Fruit fly (Drosophila melanogaster) whole organism, embryonic: ENCODE results near the gene CG34180.

ENCODE experiments used
- Abd-B ChIP-seq: fragments of 200-800 bp; sonication (Bioruptor generic); optimal IDR thresholded peaks from 2 replicates; lab custom pipeline; 2018; ENCODE audit warnings: missing biosample characterization, mild to moderate bottlenecking, missing genetic modification characterization, moderate library complexity
- Bgb ChIP-seq: fragments of 200-800 bp; sonication (Bioruptor generic); IDR thresholded peaks from 2 replicates; pipeline ENCODE4 v1.3.6; 2022; ENCODE audit warnings: missing biosample characterization, missing genetic modification characterization; ENCODE audit not compliant: partially characterized antibody
- BtbVII ChIP-seq: fragments of 200-800 bp; sonication (Bioruptor generic); optimal IDR thresholded peaks from 3 replicates; lab custom pipeline; 2017; ENCODE audit warnings: missing biosample characterization, mild to moderate bottlenecking, missing genetic modification characterization
- CG10321 ChIP-seq: fragments of 200-800 bp; sonication (Bioruptor generic); IDR thresholded peaks from 2 replicates; pipeline ENCODE4 v1.3.6; 2022; ENCODE audit warnings: missing biosample characterization, missing genetic modification characterization
- CG10431 ChIP-seq: fragments of 200-800 bp; sonication (Bioruptor generic); optimal IDR thresholded peaks from 3 replicates; lab custom pipeline; 2018; ENCODE audit warnings: missing biosample characterization, mild to moderate bottlenecking, missing genetic modification characterization
- CG13123 ChIP-seq: fragments of 200-800 bp; sonication (Bioruptor generic); optimal IDR thresholded peaks from 2 replicates; lab custom pipeline; 2016; ENCODE audit warnings: missing biosample characterization, missing genetic modification characterization
- CG13894 ChIP-seq: fragments of 200-800 bp; sonication (Bioruptor generic); optimal IDR thresholded peaks from 3 replicates; lab custom pipeline; 2018; ENCODE audit warnings: missing biosample characterization, mild to moderate bottlenecking, missing genetic modification characterization, moderate library complexity
- CG17912 ChIP-seq: fragments of 200-800 bp; sonication (Bioruptor generic); optimal IDR thresholded peaks from 2 replicates; lab custom pipeline; 2018; ENCODE audit warnings: missing biosample characterization, mild to moderate bottlenecking, missing genetic modification characterization
- CG18476 ChIP-seq: fragments of 200-800 bp; sonication (Bioruptor generic); optimal IDR thresholded peaks from 2 replicates; lab custom pipeline; 2016; ENCODE audit warnings: missing biosample characterization, mild to moderate bottlenecking, missing genetic modification characterization
- CG18599 ChIP-seq: fragments of 200-800 bp; sonication (Bioruptor generic); optimal IDR thresholded peaks from 3 replicates; lab custom pipeline; 2017; ENCODE audit warnings: missing biosample characterization, missing genetic modification characterization, mild to moderate bottlenecking, moderate library complexity, missing genetic modification reagents
- CG2129 ChIP-seq: fragments of 200-800 bp; sonication (Bioruptor generic); IDR thresholded peaks from 2 replicates; pipeline ENCODE4 v1.3.6; 2022; ENCODE audit warnings: missing biosample characterization, missing genetic modification characterization; ENCODE audit not compliant: partially characterized antibody
- CG31365 ChIP-seq: fragments of 200-800 bp; sonication (Bioruptor generic); optimal IDR thresholded peaks from 2 replicates; lab custom pipeline; 2018; ENCODE audit warnings: missing biosample characterization, mild to moderate bottlenecking, missing genetic modification characterization
- CG34224 ChIP-seq: fragments of 200-800 bp; sonication (Bioruptor generic); IDR thresholded peaks from 3 replicates; pipeline ENCODE4 v1.3.6; 2022; ENCODE audit warnings: missing biosample characterization, missing genetic modification characterization; ENCODE audit not compliant: partially characterized antibody
- CG34422 ChIP-seq: fragments of 200-800 bp; sonication (Bioruptor generic); IDR thresholded peaks from 3 replicates; pipeline ENCODE4 v1.3.6; 2022; ENCODE audit warnings: missing biosample characterization, missing genetic modification characterization
- CG4328 ChIP-seq: fragments of 200-800 bp; sonication (Bioruptor generic); optimal IDR thresholded peaks from 3 replicates; lab custom pipeline; 2017; ENCODE audit warnings: missing biosample characterization, missing genetic modification reagents, missing genetic modification characterization
- CG6175 ChIP-seq: fragments of 200-800 bp; sonication (Bioruptor generic); IDR thresholded peaks from 3 replicates; pipeline ENCODE4 v1.3.6; 2022; ENCODE audit warnings: missing biosample characterization, missing genetic modification characterization
- CG8359 ChIP-seq: fragments of 200-800 bp; sonication (Bioruptor generic); optimal IDR thresholded peaks from 2 replicates; lab custom pipeline; 2017; ENCODE audit warnings: missing biosample characterization, mild to moderate bottlenecking, missing genetic modification characterization, borderline replicate concordance
- CrebB ChIP-seq: fragments of 200-800 bp; sonication (Bioruptor generic); optimal IDR thresholded peaks from 3 replicates; lab custom pipeline; 2018; ENCODE audit warnings: missing biosample characterization, mild to moderate bottlenecking, missing genetic modification characterization
- Ets65A ChIP-seq: fragments of 200-800 bp; sonication (Bioruptor generic); peaks from one replicate; lab custom pipeline; 2016; ENCODE audit warnings: missing biosample characterization, missing genetic modification characterization
- Ets97D ChIP-seq: fragments of 200-800 bp; sonication (Bioruptor generic); optimal IDR thresholded peaks from 3 replicates; lab custom pipeline; 2016; ENCODE audit warnings: missing biosample characterization, missing genetic modification characterization
- Jarid2 ChIP-seq: fragments of 200-800 bp; sonication (Bioruptor generic); optimal IDR thresholded peaks from 3 replicates; lab custom pipeline; 2017; ENCODE audit warnings: mild to moderate bottlenecking, missing biosample characterization, missing genetic modification reagents, missing genetic modification characterization
- Med ChIP-seq: fragments of 200-800 bp; sonication (Bioruptor generic); peaks from one replicate; lab custom pipeline; 2016; ENCODE audit warnings: missing biosample characterization, missing genetic modification characterization, mild to moderate bottlenecking, inconsistent platforms, moderate library complexity
- Oli ChIP-seq: fragments of 200-800 bp; sonication (Bioruptor generic); optimal IDR thresholded peaks from 2 replicates; lab custom pipeline; 2018; ENCODE audit warnings: missing biosample characterization, mild to moderate bottlenecking, missing genetic modification characterization, moderate library complexity
- Ptx1 ChIP-seq: fragments of 200-800 bp; sonication (Bioruptor generic); IDR thresholded peaks from 2 replicates; pipeline ENCODE4 v1.3.6; 2022; ENCODE audit warnings: missing biosample characterization, missing genetic modification characterization
- Rx ChIP-seq: fragments of 200-800 bp; sonication (Bioruptor generic); IDR thresholded peaks from 2 replicates; pipeline ENCODE4 v1.3.6; 2022; ENCODE audit warnings: missing biosample characterization, missing genetic modification characterization
- Usf ChIP-seq: fragments of 200-800 bp; sonication (Bioruptor generic); optimal IDR thresholded peaks from 2 replicates; lab custom pipeline; 2017; ENCODE audit warnings: missing genotype, missing biosample characterization, missing genetic modification characterization
- Xrp1 ChIP-seq: fragments of 200-800 bp; sonication (Bioruptor generic); IDR thresholded peaks from 2 replicates; pipeline ENCODE4 v1.3.6; 2022; ENCODE audit warnings: missing biosample characterization, missing genetic modification characterization
- aop ChIP-seq: fragments of 200-800 bp; sonication (Bioruptor generic); IDR thresholded peaks from 2 replicates; pipeline ENCODE4 v1.3.6; 2022; ENCODE audit warnings: missing biosample characterization, missing genetic modification characterization
- crp ChIP-seq, 2 experiments: fragments of 200-800 bp; sonication (Bioruptor generic); optimal IDR thresholded peaks; 2 replicates in 1 of 2; 3 replicates in 1 of 2; lab custom pipeline; 2017; ENCODE audit warnings: missing biosample characterization in 2 of 2, missing genetic modification characterization in 2 of 2, mild to moderate bottlenecking in 1 of 2, moderate library complexity in 1 of 2
- dimm ChIP-seq: fragments of 200-800 bp; sonication (Bioruptor generic); IDR thresholded peaks from 2 replicates; pipeline ENCODE4 v1.3.6; 2022; ENCODE audit warnings: missing biosample characterization, missing genetic modification characterization
- dm ChIP-seq: fragments of 200-800 bp; sonication (Bioruptor generic); optimal IDR thresholded peaks from 3 replicates; lab custom pipeline; 2016; ENCODE audit warnings: missing biosample characterization, missing genetic modification characterization
- emc ChIP-seq: fragments of 200-800 bp; sonication (Bioruptor generic); optimal IDR thresholded peaks from 2 replicates; lab custom pipeline; 2016; ENCODE audit warnings: missing biosample characterization, missing genetic modification characterization
- fd102C ChIP-seq: fragments of 200-800 bp; sonication (Bioruptor generic); optimal IDR thresholded peaks from 2 replicates; lab custom pipeline; 2018; ENCODE audit warnings: missing biosample characterization, mild to moderate bottlenecking, missing genetic modification characterization, moderate library complexity
- fd3F ChIP-seq: fragments of 200-800 bp; sonication (Bioruptor generic); optimal IDR thresholded peaks from 2 replicates; lab custom pipeline; 2018; ENCODE audit warnings: missing biosample characterization, mild to moderate bottlenecking, missing genetic modification characterization, moderate library complexity
- fru ChIP-seq: fragments of >200 bp; optimal IDR thresholded peaks from 2 replicates; lab custom pipeline; 2017
- gfzf ChIP-seq: fragments of 200-800 bp; sonication (Bioruptor generic); optimal IDR thresholded peaks from 2 replicates; lab custom pipeline; 2016; ENCODE audit warnings: missing biosample characterization, mild to moderate bottlenecking, missing genetic modification characterization, moderate library complexity
- her ChIP-seq: fragments of 200-800 bp; sonication (Bioruptor generic); optimal IDR thresholded peaks from 2 replicates; lab custom pipeline; 2016; ENCODE audit warnings: missing biosample characterization, missing genetic modification characterization
- maf-S ChIP-seq: fragments of 200-800 bp; sonication (Bioruptor generic); optimal IDR thresholded peaks from 2 replicates; lab custom pipeline; 2016; ENCODE audit warnings: missing biosample characterization, missing genetic modification characterization
- mirr ChIP-seq: fragments of 200-800 bp; sonication (Bioruptor generic); optimal IDR thresholded peaks from 3 replicates; lab custom pipeline; 2018; ENCODE audit warnings: missing biosample characterization, mild to moderate bottlenecking, missing genetic modification characterization
- nom ChIP-seq: fragments of 200-800 bp; sonication (Bioruptor generic); optimal IDR thresholded peaks from 2 replicates; lab custom pipeline; 2017; ENCODE audit warnings: missing biosample characterization, missing genetic modification characterization, mild to moderate bottlenecking, moderate library complexity, missing genetic modification reagents
- pum ChIP-seq: fragments of 200-800 bp; sonication (Bioruptor generic); optimal IDR thresholded peaks from 2 replicates; lab custom pipeline; 2016; ENCODE audit warnings: missing biosample characterization, missing genetic modification characterization
- row ChIP-seq: fragments of 200-800 bp; sonication (Bioruptor generic); IDR thresholded peaks from 3 replicates; pipeline ENCODE4 v1.3.6; 2022; ENCODE audit warnings: missing biosample characterization, missing genetic modification characterization
- sim ChIP-seq: fragments of 200-800 bp; sonication (Bioruptor generic); IDR thresholded peaks from 2 replicates; pipeline ENCODE4 v1.3.6; 2022; ENCODE audit warnings: missing biosample characterization, missing genetic modification characterization
- so ChIP-seq: fragments of 200-800 bp; sonication (Bioruptor generic); IDR thresholded peaks from 3 replicates; pipeline ENCODE4 v1.3.6; 2022; ENCODE audit warnings: missing biosample characterization, missing genetic modification characterization
- sqz ChIP-seq: fragments of 200-800 bp; sonication (Bioruptor generic); optimal IDR thresholded peaks from 3 replicates; lab custom pipeline; 2018; ENCODE audit warnings: missing biosample characterization, mild to moderate bottlenecking, missing genetic modification characterization
- tgo ChIP-seq: fragments of 200-800 bp; sonication (Bioruptor generic); IDR thresholded peaks from 3 replicates; pipeline ENCODE4 v1.3.6; 2022; ENCODE audit warnings: missing biosample characterization, missing genetic modification characterization
- ttk ChIP-seq: fragments of 200-800 bp; sonication (Bioruptor generic); IDR thresholded peaks from 2 replicates; pipeline ENCODE4 v2.1.2; 2022; ENCODE audit warnings: missing biosample characterization, missing genetic modification characterization
- unc-4 ChIP-seq: fragments of 200-800 bp; sonication (Bioruptor generic); IDR thresholded peaks from 2 replicates; pipeline ENCODE4 v1.3.6; 2022; ENCODE audit warnings: missing biosample characterization, missing genetic modification characterization; ENCODE audit not compliant: partially characterized antibody
- zen ChIP-seq: fragments of 200-800 bp; sonication (Bioruptor generic); optimal IDR thresholded peaks from 3 replicates; lab custom pipeline; 2018; ENCODE audit warnings: missing biosample characterization, mild to moderate bottlenecking, missing genetic modification characterization, moderate library complexity

The CG34180 gene

DNA sequence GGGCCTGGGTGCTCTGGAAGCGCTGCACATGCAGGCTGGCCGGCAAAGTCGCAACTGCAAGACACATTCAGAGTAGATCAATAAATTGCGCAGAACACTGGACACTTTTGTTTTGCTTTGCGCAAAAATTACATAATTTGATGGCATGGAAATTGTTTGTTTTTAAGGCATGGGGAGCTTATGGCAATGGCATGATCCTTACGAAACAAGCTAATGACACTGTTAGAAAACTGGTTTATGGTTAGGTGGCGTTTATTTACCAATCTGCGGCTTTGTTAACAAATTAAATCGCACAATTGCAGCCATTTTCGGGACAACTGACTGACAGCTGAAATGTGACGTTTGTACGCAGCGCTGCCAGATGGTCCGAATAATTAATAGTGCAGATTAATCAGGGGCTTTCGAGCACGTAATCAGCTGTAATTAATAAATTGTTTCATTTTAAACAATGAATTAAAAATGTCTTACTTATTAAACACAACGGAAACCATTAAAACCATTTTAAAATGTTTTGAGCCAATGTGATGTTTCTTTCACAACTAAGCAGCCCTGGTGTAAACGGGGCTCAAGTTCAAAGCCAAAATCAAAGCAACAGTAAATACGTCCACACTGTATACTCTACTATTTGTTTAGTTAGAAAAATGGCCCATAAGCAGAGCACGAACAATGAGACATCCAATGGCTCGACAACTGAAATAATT is 2.2 kb downstream of the CG34180 start, which contains the start of the genes ND-51 and CG13994 (continued):
- TF ChIP-seq Usf (GFP tag; lab: Kevin White, UChicago), result peak; percentile 54
- TF ChIP-seq unc-4 (GFP tag; lab: Robert Waterston, UW), result peak; percentile 53
- TF ChIP-seq Ets97D (GFP tag; lab: Kevin White, UChicago), result peak; percentile 93
- TF ChIP-seq CG34422 (GFP tag; lab: Robert Waterston, UW), result peak; percentile 86
- TF ChIP-seq mirr (GFP tag; lab: Kevin White, UChicago), result peak; percentile 71
- peak; percentile 98 for TF ChIP-seq Med (GFP tag; lab: Kevin White, UChicago)
- peak; percentile 75; the same call in 1 of the 3 replicates for TF ChIP-seq so (GFP tag; lab: Robert Waterston, UW)
- peak; percentile 85 for TF ChIP-seq tgo (GFP tag; lab: Robert Waterston, UW)
- peak; percentile 90 for TF ChIP-seq pum (GFP tag; lab: Kevin White, UChicago)
- 0 out of 2 replicates have a peak, but pooled peaks have one; percentile 16 for TF ChIP-seq sim
- peak; percentile 70 for TF ChIP-seq dm (GFP tag; lab: Kevin White, UChicago)
- no peak for TF ChIP-seq fru (lab: Kevin White, UChicago)
- peak; percentile 69 for TF ChIP-seq CG13123 (GFP tag; lab: Kevin White, UChicago)
- peak; percentile 55 for TF ChIP-seq BtbVII (GFP tag; lab: Kevin White, UChicago)
- TF ChIP-seq CG6175, result peak; percentile 45; the same call in 1 of the 3 replicates
- TF ChIP-seq row (GFP tag; lab: Robert Waterston, UW), result peak; percentile 95
- TF ChIP-seq fd3F, result peak; percentile 77
- TF ChIP-seq Oli, result peak; percentile 69
- TF ChIP-seq CG18476 (GFP tag; lab: Kevin White, UChicago), result peak; percentile 71
- TF ChIP-seq CG13894 (tag; lab: Kevin White, UChicago), result peak; percentile 78
- TF ChIP-seq fd102C (GFP tag; lab: Kevin White, UChicago), result no peak
- TF ChIP-seq her (GFP tag; lab: Kevin White, UChicago), result peak; percentile 75
- peak; percentile 35 for TF ChIP-seq CrebB (tag; lab: Kevin White, UChicago)
- no peak for TF ChIP-seq Jarid2 (GFP tag; lab: Kevin White, UChicago)
- peak; percentile 83 for TF ChIP-seq maf-S (GFP tag; lab: Kevin White, UChicago)
- TF ChIP-seq nom (GFP tag; lab: Kevin White, UChicago), result peak; percentile 57
- TF ChIP-seq ttk (GFP tag; lab: Robert Waterston, UW), result peak; percentile 78
- no peak for TF ChIP-seq sqz (GFP tag; lab: Kevin White, UChicago)
- peak; percentile 94 for TF ChIP-seq Abd-B
- TF ChIP-seq gfzf, result peak; percentile 73
- peak; percentile 78 for TF ChIP-seq CG4328 (GFP tag; lab: Kevin White, UChicago)
- peak; percentile 74 for TF ChIP-seq Rx
- TF ChIP-seq CG10321 (GFP tag; lab: Robert Waterston, UW), result no peak
- no peak; the same call in 2 of the 3 replicates for TF ChIP-seq CG34224
- peak; percentile 11 for TF ChIP-seq CG8359 (GFP tag; lab: Kevin White, UChicago)
- peak; percentile 88 for TF ChIP-seq Ptx1
- peak; percentile 75 for TF ChIP-seq CG17912 (GFP tag; lab: Kevin White, UChicago)
- TF ChIP-seq CG10431 (GFP tag; lab: Kevin White, UChicago), result no peak
- peak; percentile 85 for TF ChIP-seq Xrp1
- TF ChIP-seq Bgb (GFP tag; lab: Robert Waterston, UW), result no peak; the same call in 1 of the 2 replicates
- TF ChIP-seq dimm (GFP tag; lab: Robert Waterston, UW), result peak; percentile 55; the same call in 1 of the 2 replicates
- 0 out of 2 replicates have a peak, but pooled peaks have one; percentile 25 for TF ChIP-seq aop (GFP tag; lab: Robert Waterston, UW)
- peak; percentile 86 for TF ChIP-seq CG18599 (GFP tag; lab: Kevin White, UChicago)
- TF ChIP-seq zen (tag; lab: Kevin White, UChicago), result peak; percentile 88
- 0 out of 2 replicates have a peak, but pooled peaks have one; percentile 11 for TF ChIP-seq CG2129 (GFP tag; lab: Robert Waterston, UW)
- TF ChIP-seq CG31365 (tag; lab: Kevin White, UChicago), result no peak
- TF ChIP-seq emc (GFP tag; lab: Kevin White, UChicago), result peak; percentile 60
- TF ChIP-seq crp (GFP tag; optimal IDR thresholded peaks at IDR 0.05; lab: Kevin White, UChicago), result peak; percentile 40 to 86
- peak; percentile 99 for TF ChIP-seq Ets65A (GFP tag; lab: Kevin White, UChicago)
